Worm (Caenorhabditis elegans): ENCODE measurements around the gene C18D11.9.

Gene C18D11.9

ce11 chrIII:11856852-11857251, 47.9 kb downstream of the C18D11.9 start:
- TF ChIP-seq hlh-1 (tag; optimal IDR thresholded peaks at IDR 0.05) (no peak), snpc-4 (tag; optimal IDR thresholded peaks at IDR 0.05) (no peak), lsy-2 (tag; optimal IDR thresholded peaks at IDR 0.05) (no peak), unc-39 (tag; optimal IDR thresholded peaks at IDR 0.05) (no peak), sem-2 (GFP tag; optimal IDR thresholded peaks at IDR 0.05) (no peak), cnd-1 (tag; optimal IDR thresholded peaks at IDR 0.05) (no peak), zip-8 (tag; optimal IDR thresholded peaks at IDR 0.05) (no peak), nhr-2 (tag; optimal IDR thresholded peaks at IDR 0.05) (no peak), ces-1 (GFP tag; optimal IDR thresholded peaks at IDR 0.05) (no peak), nhr-28 (tag; optimal IDR thresholded peaks at IDR 0.05) (no peak), lin-13 (tag; optimal IDR thresholded peaks at IDR 0.05) (no peak), bed-3 (GFP tag; optimal IDR thresholded peaks at IDR 0.05) (no peak), pha-4 (tag; optimal IDR thresholded peaks at IDR 0.05) (no peak), flh-1 (GFP tag; optimal IDR thresholded peaks at IDR 0.05) (no peak), nhr-12 (tag; optimal IDR thresholded peaks at IDR 0.05) (no peak), ceh-43 (GFP tag; optimal IDR thresholded peaks at IDR 0.05) (no peak), ztf-11 (tag; optimal IDR thresholded peaks at IDR 0.05) (no peak), nhr-76 (tag; optimal IDR thresholded peaks at IDR 0.05) (no peak)

All from whole organism, mixed stage, embryonic.